Worm (Caenorhabditis elegans): Measurements from ENCODE around the gene tir-1.

ce11 chrIII:3862918-3863385, 38.5 kb downstream of the tir-1 start, which contains the start of gene brc-1:
- TF ChIP-seq nhr-11 (tag; optimal IDR thresholded peaks at IDR 0.05) (no peak), elt-4 (tag; optimal IDR thresholded peaks at IDR 0.05) (no peak), ceh-18 (tag; optimal IDR thresholded peaks at IDR 0.05) (peak; percentile 85)

All from whole organism, late embryonic.